Worm (Caenorhabditis elegans) whole organism, L1 larva: ENCODE results near the gene C14E2.3.
A peak's percentile ranks its signal among the peaks of the same experiment; 100 is the strongest.

ENCODE experiments used
- C16A3.4 ChIP-seq: fragments of 150-350 bp; optimal IDR thresholded peaks from 2 replicates; lab custom pipeline; 2014; ENCODE audit warnings: missing biosample characterization, missing genetic modification characterization
- C34B4.2 ChIP-seq: sonication (generic microtip); optimal IDR thresholded peaks from 2 replicates; lab custom pipeline; 2017; ENCODE audit warnings: mild to moderate bottlenecking, missing genetic modification characterization, missing compliant biosample characterization
- aha-1 ChIP-seq: fragments of 150-350 bp; optimal IDR thresholded peaks from 2 replicates; lab custom pipeline; 2014; ENCODE audit warnings: missing biosample characterization, missing genetic modification characterization
- alr-1 ChIP-seq: fragments of 200-800 bp; sonication (Bioruptor generic); optimal IDR thresholded peaks from 2 replicates; lab custom pipeline; 2018; ENCODE audit warnings: borderline replicate concordance, mild to moderate bottlenecking, missing genetic modification characterization, missing compliant biosample characterization
- aly-2 ChIP-seq: fragments of 150-350 bp; optimal IDR thresholded peaks from 2 replicates; lab custom pipeline; 2014; ENCODE audit warnings: missing biosample characterization, missing genetic modification characterization
- ceh-82 ChIP-seq, 3 experiments: fragments of 150-350 bp in 1 of 3; sonication (generic microtip) in 2 of 3; optimal IDR thresholded peaks; 2 replicates each; lab custom pipeline; 2014 to 2017; ENCODE audit warnings: missing biosample characterization in 3 of 3, missing genetic modification characterization in 3 of 3
- ceh-88 ChIP-seq: fragments of 200-800 bp; sonication (Bioruptor generic); IDR thresholded peaks from 2 replicates; pipeline ENCODE4 v1.3.6; 2022; ENCODE audit warnings: missing genetic modification characterization, missing compliant biosample characterization
- ceh-90 ChIP-seq: sonication (generic microtip); optimal IDR thresholded peaks from 2 replicates; lab custom pipeline; 2016; ENCODE audit warnings: missing genetic modification characterization, missing compliant biosample characterization
- dpl-1 ChIP-seq, 3 experiments: fragments of 150-350 bp in 2 of 3; sonication (generic microtip) in 1 of 3; optimal IDR thresholded peaks; 2 replicates each; lab custom pipeline; 2014 to 2017; ENCODE audit warnings: missing biosample characterization in 3 of 3, missing genetic modification characterization in 3 of 3, missing genetic modification reagents in 3 of 3
- dsc-1 ChIP-seq: sonication (generic microtip); optimal IDR thresholded peaks from 2 replicates; lab custom pipeline; 2016; ENCODE audit warnings: mild to moderate bottlenecking, missing genetic modification characterization, missing compliant biosample characterization
- efl-1 ChIP-seq, 4 experiments: fragments of 150-350 bp; optimal IDR thresholded peaks in 3 of 4; peaks in 1 of 4; 1 replicate in 1 of 4; 2 replicates in 3 of 4; lab custom pipeline; 2014; ENCODE audit warnings: missing biosample characterization in 2 of 4, missing genetic modification characterization in 2 of 4, missing genetic modification reagents in 2 of 4
- egl-13 ChIP-seq: sonication (generic microtip); optimal IDR thresholded peaks from 2 replicates; lab custom pipeline; 2016; ENCODE audit warnings: missing genotype, missing genetic modification reagents, missing genetic modification characterization, missing compliant biosample characterization
- elt-2 ChIP-seq: sonication (generic microtip); optimal IDR thresholded peaks from 2 replicates; lab custom pipeline; 2016; ENCODE audit warnings: missing genetic modification characterization, mild to moderate bottlenecking, inconsistent platforms, missing compliant biosample characterization, missing genetic modification reagents
- elt-3 ChIP-seq, 6 experiments: fragments of 150-350 bp in 1 of 6; sonication (generic microtip); optimal IDR thresholded peaks; 2 replicates each; lab custom pipeline; 2017 to 2018; ENCODE audit warnings: missing biosample characterization in 6 of 6, missing genetic modification characterization in 6 of 6, inconsistent platforms in 1 of 6
- fkh-4 ChIP-seq: sonication (generic microtip); optimal IDR thresholded peaks from 2 replicates; lab custom pipeline; 2016; ENCODE audit warnings: missing compliant biosample characterization, missing genetic modification characterization, borderline replicate concordance
- fos-1 ChIP-seq: fragments of 150-350 bp; optimal IDR thresholded peaks from 2 replicates; lab custom pipeline; 2014; ENCODE audit warnings: missing biosample characterization, missing genetic modification characterization
- grh-1 ChIP-seq: fragments of 200-800 bp; sonication (Bioruptor generic); IDR thresholded peaks from 2 replicates; pipeline ENCODE4 v1.3.6; 2022; ENCODE audit warnings: missing genetic modification reagents, missing genetic modification characterization, missing compliant biosample characterization
- hlh-4 ChIP-seq: sonication (generic microtip); optimal IDR thresholded peaks from 2 replicates; lab custom pipeline; 2016; ENCODE audit warnings: mild to moderate bottlenecking, missing genetic modification characterization, missing compliant biosample characterization
- irx-1 ChIP-seq: sonication (generic microtip); optimal IDR thresholded peaks from 2 replicates; lab custom pipeline; 2016; ENCODE audit warnings: missing genetic modification characterization, missing compliant biosample characterization
- lin-35 ChIP-seq, 2 experiments: fragments of 150-350 bp; optimal IDR thresholded peaks; 2 replicates each; lab custom pipeline; 2014; ENCODE audit warnings: missing biosample characterization in 2 of 2, missing genetic modification characterization in 2 of 2, missing genetic modification reagents in 2 of 2
- lin-39 ChIP-seq: fragments of 150-350 bp; optimal IDR thresholded peaks from 2 replicates; lab custom pipeline; 2014; ENCODE audit warnings: missing biosample characterization, missing genetic modification reagents, missing genetic modification characterization
- lsy-2 ChIP-seq, 2 experiments: fragments of 150-350 bp; optimal IDR thresholded peaks; 2 replicates each; lab custom pipeline; 2014; ENCODE audit warnings: missing biosample characterization in 2 of 2, missing genetic modification characterization in 2 of 2
- mab-9 ChIP-seq: fragments of 200-800 bp; sonication (Bioruptor generic); IDR thresholded peaks from 2 replicates; pipeline ENCODE4 v1.3.6; 2022; ENCODE audit warnings: missing genetic modification reagents, missing genetic modification characterization, missing compliant biosample characterization
- mdl-1 ChIP-seq, 2 experiments: fragments of 150-350 bp; optimal IDR thresholded peaks; 2 replicates each; lab custom pipeline; 2014 to 2017; ENCODE audit warnings: missing biosample characterization in 2 of 2, missing genetic modification characterization in 2 of 2, inconsistent platforms in 1 of 2
- mep-1 ChIP-seq: fragments of 150-350 bp; optimal IDR thresholded peaks from 2 replicates; lab custom pipeline; 2014; ENCODE audit warnings: missing biosample characterization, missing genetic modification characterization
- nhr-11 ChIP-seq: fragments of 150-350 bp; optimal IDR thresholded peaks from 2 replicates; lab custom pipeline; 2014; ENCODE audit warnings: missing biosample characterization, missing genetic modification characterization
- nhr-12 ChIP-seq: sonication (generic microtip); optimal IDR thresholded peaks from 2 replicates; lab custom pipeline; 2017; ENCODE audit warnings: missing biosample characterization, missing genetic modification characterization
- nhr-19 ChIP-seq: fragments of 200-800 bp; sonication (Bioruptor generic); conservative IDR thresholded peaks from 2 replicates; pipeline ENCODE4 v1.3.6; 2022; ENCODE audit warnings: missing genetic modification characterization, missing compliant biosample characterization
- nhr-20 ChIP-seq: sonication (generic microtip); optimal IDR thresholded peaks from 2 replicates; lab custom pipeline; 2016; ENCODE audit warnings: mild to moderate bottlenecking, missing genetic modification characterization, missing compliant biosample characterization
- nhr-237 ChIP-seq: fragments of 150-350 bp; optimal IDR thresholded peaks from 2 replicates; lab custom pipeline; 2014; ENCODE audit warnings: missing biosample characterization, missing genetic modification characterization
- nhr-47 ChIP-seq: sonication (generic microtip); optimal IDR thresholded peaks from 2 replicates; lab custom pipeline; 2016; ENCODE audit warnings: mild to moderate bottlenecking, missing genetic modification characterization, moderate library complexity, missing compliant biosample characterization
- nhr-71 ChIP-seq: sonication (generic microtip); optimal IDR thresholded peaks from 2 replicates; lab custom pipeline; 2016; ENCODE audit warnings: mild to moderate bottlenecking, missing genetic modification characterization, moderate library complexity, missing compliant biosample characterization
- nhr-84 ChIP-seq: sonication (generic microtip); optimal IDR thresholded peaks from 2 replicates; lab custom pipeline; 2017; ENCODE audit warnings: missing biosample characterization, missing genetic modification characterization
- pag-3 ChIP-seq: sonication (generic microtip); optimal IDR thresholded peaks from 2 replicates; lab custom pipeline; 2017; ENCODE audit warnings: missing genetic modification characterization, mild to moderate bottlenecking, missing compliant biosample characterization, antibody characterized with exemption, borderline replicate concordance; ENCODE audit not compliant: insufficient read depth
- pax-3 ChIP-seq: fragments of 200-800 bp; sonication (Bioruptor generic); optimal IDR thresholded peaks from 2 replicates; lab custom pipeline; 2018; ENCODE audit warnings: mild to moderate bottlenecking, missing genetic modification characterization, moderate library complexity, missing compliant biosample characterization
- skn-1 ChIP-seq: fragments of 150-350 bp; optimal IDR thresholded peaks from 2 replicates; lab custom pipeline; 2014; ENCODE audit warnings: missing biosample characterization, missing genetic modification characterization
- snpc-4 ChIP-seq: fragments of 150-350 bp; optimal IDR thresholded peaks from 2 replicates; lab custom pipeline; 2014; ENCODE audit warnings: missing biosample characterization, missing genetic modification characterization
- snu-23 ChIP-seq: sonication (generic microtip); optimal IDR thresholded peaks from 2 replicates; lab custom pipeline; 2016; ENCODE audit warnings: missing genetic modification characterization, missing compliant biosample characterization
- sox-4 ChIP-seq: sonication (generic microtip); optimal IDR thresholded peaks from 2 replicates; lab custom pipeline; 2016; ENCODE audit warnings: missing genetic modification characterization, missing compliant biosample characterization
- sptf-1 ChIP-seq: fragments of 150-350 bp; optimal IDR thresholded peaks from 2 replicates; lab custom pipeline; 2014; ENCODE audit warnings: missing biosample characterization, missing genetic modification characterization
- sup-37 ChIP-seq: fragments of 200-800 bp; sonication (Bioruptor generic); optimal IDR thresholded peaks from 2 replicates; lab custom pipeline; 2018; ENCODE audit warnings: mild to moderate bottlenecking, missing genetic modification characterization, missing compliant biosample characterization
- tbx-2 ChIP-seq: sonication (generic microtip); optimal IDR thresholded peaks from 2 replicates; lab custom pipeline; 2016; ENCODE audit warnings: missing genetic modification characterization, missing compliant biosample characterization
- unc-62 ChIP-seq: fragments of 150-350 bp; optimal IDR thresholded peaks from 2 replicates; lab custom pipeline; 2014; ENCODE audit warnings: missing biosample characterization, missing genetic modification reagents, missing genetic modification characterization
- unc-86 ChIP-seq: sonication (generic microtip); optimal IDR thresholded peaks from 2 replicates; lab custom pipeline; 2016; ENCODE audit warnings: missing genetic modification characterization, missing compliant biosample characterization
- unc-98 ChIP-seq: fragments of 200-800 bp; sonication (Bioruptor generic); IDR thresholded peaks from 2 replicates; pipeline ENCODE4 v1.3.6; 2022; ENCODE audit warnings: missing genetic modification characterization, missing compliant biosample characterization
- vab-15 ChIP-seq: sonication (generic microtip); optimal IDR thresholded peaks from 2 replicates; lab custom pipeline; 2017; ENCODE audit warnings: missing genotype, mild to moderate bottlenecking, missing genetic modification characterization, missing compliant biosample characterization
- xbp-1 ChIP-seq: sonication (generic microtip); optimal IDR thresholded peaks from 2 replicates; lab custom pipeline; 2016; ENCODE audit warnings: missing genetic modification characterization, missing compliant biosample characterization
- zag-1 ChIP-seq: fragments of 150-350 bp; optimal IDR thresholded peaks from 2 replicates; lab custom pipeline; 2014; ENCODE audit warnings: missing biosample characterization, missing genetic modification characterization
- zip-4 ChIP-seq: fragments of 200-800 bp; sonication (Bioruptor generic); optimal IDR thresholded peaks from 2 replicates; lab custom pipeline; 2018; ENCODE audit warnings: mild to moderate bottlenecking, missing genetic modification characterization, moderate library complexity, missing compliant biosample characterization
- ztf-11 ChIP-seq, 2 experiments: sonication (generic microtip); optimal IDR thresholded peaks; 2 replicates each; lab custom pipeline; 2016 to 2017; ENCODE audit warnings: missing genetic modification characterization in 2 of 2, missing biosample characterization in 1 of 2, missing compliant biosample characterization in 1 of 2
- ztf-4 ChIP-seq: fragments of 150-350 bp; optimal IDR thresholded peaks from 2 replicates; lab custom pipeline; 2014; ENCODE audit warnings: missing biosample characterization, missing genetic modification characterization

The C14E2.3 gene

DNA sequence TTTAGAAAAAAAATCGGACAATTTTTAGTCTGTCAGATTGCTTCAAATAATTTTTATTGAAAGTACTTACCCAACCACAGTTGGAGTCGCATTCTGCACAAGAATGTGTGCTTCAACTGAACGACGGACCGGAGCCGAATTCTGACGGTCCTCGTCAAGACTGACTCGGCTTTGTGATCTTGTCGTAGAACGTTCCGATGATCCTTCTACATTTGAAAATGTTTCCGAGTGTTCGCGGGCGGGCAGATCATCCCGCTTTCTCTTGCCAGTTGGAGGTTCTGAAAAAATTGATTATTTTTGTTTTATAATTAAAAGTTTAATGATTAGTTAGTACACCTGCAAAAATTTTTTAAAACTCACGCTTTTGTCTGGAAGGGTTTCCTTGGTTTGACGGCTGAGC lies 36.3 kb upstream of the C14E2.3 start:
- no peak for TF ChIP-seq aha-1 (tag; lab: Kevin White, UChicago)
- no peak for TF ChIP-seq mdl-1 (tag; optimal IDR thresholded peaks at IDR 0.05; lab: Kevin White, UChicago)
- no peak for TF ChIP-seq snpc-4

DNA sequence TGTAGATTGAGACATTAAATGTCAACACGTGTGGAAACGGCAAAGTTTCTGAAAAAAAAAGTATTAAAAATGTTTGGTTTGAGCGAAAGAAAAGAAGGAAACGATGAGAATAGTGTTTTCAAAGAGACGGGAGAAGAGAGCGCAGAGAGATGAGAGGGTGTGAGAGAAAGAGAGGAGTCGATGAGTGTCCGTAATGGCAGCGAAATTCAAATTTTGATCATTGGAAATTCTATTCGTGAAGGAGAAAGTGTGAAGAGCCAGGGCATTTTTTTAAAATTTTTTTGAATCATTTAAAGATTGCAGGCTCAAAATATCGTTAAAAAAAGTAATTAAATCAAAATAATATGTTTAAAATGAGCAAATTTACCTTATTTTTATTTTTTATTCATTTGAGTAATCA lies 34.2 kb upstream of the C14E2.3 start, which contains the start of gene T26C11.4:
T26C11.4 (minus strand) TSS at position 54 of the 400 bp plus-strand sequence.
- TF ChIP-seq nhr-47 (tag; lab: Kevin White, UChicago) (peak; percentile 47), C34B4.2 (tag; lab: Kevin White, UChicago) (no peak), vab-15 (no peak), unc-98 (GFP tag; lab: Robert Waterston, UW) (no peak), aha-1 (tag; lab: Kevin White, UChicago) (no peak), zip-4 (GFP tag; lab: Kevin White, UChicago) (no peak), ztf-4 (tag; lab: Kevin White, UChicago) (no peak), snpc-4 (no peak), alr-1 (no peak), grh-1 (GFP tag; lab: Robert Waterston, UW) (no peak), aly-2 (tag; lab: Kevin White, UChicago) (no peak), sup-37 (no peak), tbx-2 (tag; lab: Kevin White, UChicago) (peak; percentile 8), nhr-20 (tag; lab: Kevin White, UChicago) (peak; percentile 14), nhr-84 (tag; lab: Kevin White, UChicago) (no peak), egl-13 (tag; lab: Kevin White, UChicago) (peak; percentile 6), snu-23 (GFP tag; lab: Kevin White, UChicago) (peak; percentile 50), elt-3 (tag; optimal IDR thresholded peaks at IDR 0.05; lab: Kevin White, UChicago) (no peak), lin-35 (GFP tag; optimal IDR thresholded peaks at IDR 0.05; lab: Kevin White, UChicago) (peak; percentile 49 to 88), hlh-4 (tag; lab: Kevin White, UChicago) (no peak), nhr-237 (tag; lab: Kevin White, UChicago) (no peak), lin-39 (tag; lab: Kevin White, UChicago) (no peak), nhr-12 (no peak), pax-3 (tag; lab: Kevin White, UChicago) (no peak), ceh-88 (GFP tag; lab: Robert Waterston, UW) (no peak), elt-2 (tag; lab: Kevin White, UChicago) (no peak), dsc-1 (tag; lab: Kevin White, UChicago) (no peak), irx-1 (no peak), nhr-11 (tag; lab: Kevin White, UChicago) (no peak), ceh-90 (tag; lab: Kevin White, UChicago) (no peak), nhr-19 (GFP tag; lab: Robert Waterston, UW) (no peak), mab-9 (no peak), nhr-71 (tag; lab: Kevin White, UChicago) (peak; percentile 36), skn-1 (tag; lab: Kevin White, UChicago) (peak; percentile 54), xbp-1 (tag; lab: Kevin White, UChicago) (peak; percentile 3), efl-1 (optimal IDR thresholded peaks at IDR 0.05; lab: Kevin White, UChicago) (peak in 1 of 2 experiments; percentile 76), efl-1 (GFP tag; optimal IDR thresholded peaks at IDR 0.05 in 1 of 2; lab: Kevin White, UChicago) (peak; percentile 77 to 97), pag-3 (tag; lab: Kevin White, UChicago) (no peak), C16A3.4 (tag; lab: Kevin White, UChicago) (no peak), unc-62 (GFP tag; lab: Kevin White, UChicago) (no peak), fkh-4 (tag; lab: Kevin White, UChicago) (no peak), fos-1 (tag; lab: Kevin White, UChicago) (no peak), unc-86 (tag; lab: Kevin White, UChicago) (no peak), ceh-82 (tag; optimal IDR thresholded peaks at IDR 0.05; lab: Kevin White, UChicago) (peak in 1 of 3 experiments; percentile 38), zag-1 (tag; lab: Kevin White, UChicago) (no peak), dpl-1 (GFP tag; optimal IDR thresholded peaks at IDR 0.05; lab: Kevin White, UChicago) (peak; percentile 67 to 77 (median 72)), sptf-1 (tag; lab: Kevin White, UChicago) (no peak), sox-4 (tag; lab: Kevin White, UChicago) (no peak), ztf-11 (tag; optimal IDR thresholded peaks at IDR 0.05; lab: Kevin White, UChicago) (no peak), lsy-2 (tag; optimal IDR thresholded peaks at IDR 0.05; lab: Kevin White, UChicago) (peak; percentile 24 to 29), mep-1 (no peak)
